Worm (Caenorhabditis elegans) whole organism, L2 larva: ENCODE measurements around the gene F35D2.6.

ENCODE experiments used
- C34F6.9 ChIP-seq: fragments of 150-350 bp; optimal IDR thresholded peaks from 2 replicates; lab custom pipeline; 2014; ENCODE audit warnings: missing biosample characterization, missing genetic modification characterization
- R02D3.7 ChIP-seq: fragments of 150-350 bp; optimal IDR thresholded peaks from 2 replicates; lab custom pipeline; 2014; ENCODE audit warnings: missing biosample characterization, missing genetic modification characterization
- Y55F3AM.14 ChIP-seq: fragments of 200-800 bp; sonication (Bioruptor generic); optimal IDR thresholded peaks from 2 replicates; lab custom pipeline; 2018; ENCODE audit warnings: mild to moderate bottlenecking, missing genetic modification characterization, missing compliant biosample characterization
- ZK546.5 ChIP-seq: sonication (generic microtip); optimal IDR thresholded peaks from 2 replicates; lab custom pipeline; 2017; ENCODE audit warnings: missing biosample characterization, missing genetic modification characterization
- alr-1 ChIP-seq: fragments of 150-350 bp; optimal IDR thresholded peaks from 2 replicates; lab custom pipeline; 2014; ENCODE audit warnings: missing biosample characterization, missing genetic modification characterization
- aly-2 ChIP-seq: fragments of 150-350 bp; optimal IDR thresholded peaks from 2 replicates; lab custom pipeline; 2014; ENCODE audit warnings: missing biosample characterization, missing genetic modification characterization
- ama-1 ChIP-seq: fragments of 150-350 bp; optimal IDR thresholded peaks from 2 replicates; lab custom pipeline; 2018; ENCODE audit warnings: inconsistent platforms
- ceh-16 ChIP-seq: fragments of 150-350 bp; optimal IDR thresholded peaks from 2 replicates; lab custom pipeline; 2014; ENCODE audit warnings: missing biosample characterization, missing genetic modification characterization
- ceh-82 ChIP-seq: fragments of 150-350 bp; optimal IDR thresholded peaks from 2 replicates; lab custom pipeline; 2014; ENCODE audit warnings: missing biosample characterization, missing genetic modification characterization
- crh-2 ChIP-seq: sonication (generic microtip); optimal IDR thresholded peaks from 2 replicates; lab custom pipeline; 2017; ENCODE audit warnings: missing biosample characterization, missing genetic modification characterization
- dmd-4 ChIP-seq: sonication (generic microtip); optimal IDR thresholded peaks from 2 replicates; lab custom pipeline; 2017; ENCODE audit warnings: missing biosample characterization, missing genetic modification characterization
- egl-27 ChIP-seq: sonication (generic microtip); optimal IDR thresholded peaks from 3 replicates; lab custom pipeline; 2017; ENCODE audit warnings: missing biosample characterization, missing genetic modification reagents, missing genetic modification characterization
- elt-1 ChIP-seq: fragments of 150-350 bp; optimal IDR thresholded peaks from 2 replicates; lab custom pipeline; 2014; ENCODE audit warnings: missing biosample characterization, missing genetic modification characterization
- elt-3 ChIP-seq: sonication (generic microtip); optimal IDR thresholded peaks from 2 replicates; lab custom pipeline; 2017; ENCODE audit warnings: missing biosample characterization, missing genetic modification characterization
- gmeb-1 ChIP-seq: fragments of 150-350 bp; optimal IDR thresholded peaks from 2 replicates; lab custom pipeline; 2014; ENCODE audit warnings: missing biosample characterization, missing genetic modification characterization
- lin-13 ChIP-seq: fragments of 150-350 bp; optimal IDR thresholded peaks from 2 replicates; lab custom pipeline; 2014; ENCODE audit warnings: missing biosample characterization, missing genetic modification reagents, missing genetic modification characterization
- lsy-2 ChIP-seq, 2 experiments: fragments of 150-350 bp in 1 of 2; sonication (generic microtip) in 1 of 2; optimal IDR thresholded peaks; 2 replicates each; lab custom pipeline; 2014 to 2017; ENCODE audit warnings: missing biosample characterization in 2 of 2, missing genetic modification characterization in 2 of 2
- mab-5 ChIP-seq: fragments of 150-350 bp; optimal IDR thresholded peaks from 2 replicates; lab custom pipeline; 2014; ENCODE audit warnings: missing biosample characterization, missing genetic modification characterization
- mdl-1 ChIP-seq, 2 experiments: fragments of 150-350 bp in 1 of 2; sonication (generic microtip) in 1 of 2; optimal IDR thresholded peaks; 2 replicates each; lab custom pipeline; 2017; ENCODE audit warnings: missing biosample characterization in 2 of 2, missing genetic modification characterization in 2 of 2
- nhr-12 ChIP-seq: fragments of 150-350 bp; optimal IDR thresholded peaks from 2 replicates; lab custom pipeline; 2014; ENCODE audit warnings: missing biosample characterization, missing genetic modification characterization
- nhr-129 ChIP-seq: fragments of 150-350 bp; optimal IDR thresholded peaks from 2 replicates; lab custom pipeline; 2014; ENCODE audit warnings: missing biosample characterization, missing genetic modification characterization
- nhr-21 ChIP-seq: fragments of 150-350 bp; optimal IDR thresholded peaks from 2 replicates; lab custom pipeline; 2014; ENCODE audit warnings: missing biosample characterization, missing genetic modification characterization
- nhr-23 ChIP-seq: fragments of 150-350 bp; optimal IDR thresholded peaks from 2 replicates; lab custom pipeline; 2014; ENCODE audit warnings: missing biosample characterization, missing genetic modification reagents, missing genetic modification characterization
- nhr-237 ChIP-seq: fragments of 150-350 bp; optimal IDR thresholded peaks from 2 replicates; lab custom pipeline; 2014; ENCODE audit warnings: missing biosample characterization, missing genetic modification characterization
- nhr-25 ChIP-seq: fragments of 150-350 bp; sonication (generic microtip); optimal IDR thresholded peaks from 3 replicates; lab custom pipeline; 2014; ENCODE audit warnings: missing biosample characterization, missing genetic modification characterization
- nhr-6 ChIP-seq: fragments of 150-350 bp; optimal IDR thresholded peaks from 2 replicates; lab custom pipeline; 2014; ENCODE audit warnings: missing biosample characterization, missing genetic modification characterization
- nhr-77 ChIP-seq: fragments of 150-350 bp; optimal IDR thresholded peaks from 2 replicates; lab custom pipeline; 2014; ENCODE audit warnings: missing biosample characterization, missing genetic modification characterization
- sem-4 ChIP-seq: fragments of 150-350 bp; optimal IDR thresholded peaks from 2 replicates; lab custom pipeline; 2014; ENCODE audit warnings: missing biosample characterization, missing genetic modification reagents, missing genetic modification characterization
- skn-1 ChIP-seq: sonication (generic microtip); optimal IDR thresholded peaks from 2 replicates; lab custom pipeline; 2017; ENCODE audit warnings: missing biosample characterization, missing genetic modification characterization
- snpc-4 ChIP-seq: fragments of 150-350 bp; optimal IDR thresholded peaks from 2 replicates; lab custom pipeline; 2014; ENCODE audit warnings: missing biosample characterization, missing genetic modification characterization
- unc-39 ChIP-seq: fragments of 150-350 bp; optimal IDR thresholded peaks from 2 replicates; lab custom pipeline; 2014; ENCODE audit warnings: missing biosample characterization, missing genetic modification characterization
- unc-62 ChIP-seq: fragments of 150-350 bp; optimal IDR thresholded peaks from 2 replicates; lab custom pipeline; 2014; ENCODE audit warnings: missing biosample characterization, missing genetic modification reagents, missing genetic modification characterization
- zag-1 ChIP-seq: fragments of 150-350 bp; optimal IDR thresholded peaks from 2 replicates; lab custom pipeline; 2014; ENCODE audit warnings: missing biosample characterization, missing genetic modification characterization
- ztf-1 ChIP-seq: fragments of 200-800 bp; sonication (Bioruptor generic); conservative IDR thresholded peaks from 2 replicates; pipeline ENCODE4 v1.3.6; 2022; ENCODE audit warnings: missing genetic modification characterization, missing compliant biosample characterization
- ztf-4 ChIP-seq: fragments of 150-350 bp; optimal IDR thresholded peaks from 2 replicates; lab custom pipeline; 2014; ENCODE audit warnings: missing biosample characterization, missing genetic modification characterization

Gene F35D2.6

DNA sequence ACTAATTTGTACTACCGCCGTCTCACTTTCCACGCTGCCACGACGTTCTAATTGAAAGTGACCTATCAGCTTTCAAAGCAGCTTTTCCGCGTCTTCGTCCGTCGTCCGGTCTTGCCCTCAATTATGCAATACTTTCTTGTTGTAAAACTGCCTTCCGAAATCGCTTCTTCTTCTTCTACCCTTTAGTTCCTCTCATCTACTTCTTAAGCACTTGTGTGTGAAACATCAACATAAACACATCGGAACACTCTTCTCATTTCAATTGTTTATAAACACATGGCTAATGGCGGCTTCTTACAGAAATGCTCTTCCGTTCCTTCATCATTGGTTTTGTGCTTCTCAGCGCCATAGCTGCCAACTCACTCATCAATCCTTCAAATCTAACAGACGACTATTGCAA, 7.2 kb upstream of the F35D2.6 start, which contains the start of gene F35D2.3:
TSS of gene F35D2.3 (plus strand) at position 301 of the 400 bp plus-strand sequence.
- no peak for TF ChIP-seq dmd-4 (tag; lab: Kevin White, UChicago)
- no peak for TF ChIP-seq lsy-2 (tag; optimal IDR thresholded peaks at IDR 0.05; lab: Kevin White, UChicago)
- TF ChIP-seq C34F6.9 = no peak
- no peak for TF ChIP-seq ceh-82 (tag; lab: Kevin White, UChicago)
- TF ChIP-seq egl-27 (tag; lab: Kevin White, UChicago) = no peak
- no peak for TF ChIP-seq nhr-129 (tag; lab: Kevin White, UChicago)
- no peak for TF ChIP-seq ztf-4
- TF ChIP-seq ama-1 (lab: Kevin White, UChicago) = no peak
- no peak for TF ChIP-seq lin-13 (GFP tag; lab: Kevin White, UChicago)
- TF ChIP-seq Y55F3AM.14 = no peak
- TF ChIP-seq gmeb-1 = no peak
- TF ChIP-seq ceh-16 (tag; lab: Kevin White, UChicago) = no peak
- no peak for TF ChIP-seq elt-1 (tag; lab: Kevin White, UChicago)
- TF ChIP-seq nhr-23 = no peak
- TF ChIP-seq zag-1 (tag; lab: Kevin White, UChicago) = no peak
- TF ChIP-seq R02D3.7 (tag; lab: Kevin White, UChicago) = no peak
- no peak for TF ChIP-seq skn-1 (tag; lab: Kevin White, UChicago)
- no peak for TF ChIP-seq unc-39 (tag; lab: Kevin White, UChicago)

DNA sequence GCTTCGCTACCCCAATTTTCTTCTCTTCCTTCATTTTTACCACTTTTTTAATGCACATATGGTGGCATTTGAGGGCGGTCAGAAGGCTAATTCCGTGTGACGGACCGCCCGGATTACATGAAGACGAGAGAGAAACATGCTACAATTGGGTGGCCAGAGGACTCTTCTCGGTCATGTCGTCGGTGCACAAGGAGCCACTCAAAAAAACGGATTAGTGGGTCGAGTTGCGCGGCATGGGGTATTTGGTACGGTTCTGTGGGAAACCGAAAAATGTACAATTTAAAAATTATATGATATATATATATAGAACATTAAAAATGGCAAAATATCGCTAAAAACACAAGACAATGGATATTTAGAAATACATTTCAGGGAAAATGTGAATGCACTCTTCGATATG, 6.7 kb upstream of the F35D2.6 start:
- TF ChIP-seq ceh-82 (tag; lab: Kevin White, UChicago) = no peak
- TF ChIP-seq R02D3.7 (tag; lab: Kevin White, UChicago) = no peak
- TF ChIP-seq ama-1 (lab: Kevin White, UChicago) = no peak
- TF ChIP-seq aly-2 (tag; lab: Kevin White, UChicago) = no peak
- TF ChIP-seq sem-4 (tag; lab: Kevin White, UChicago) = no peak
- TF ChIP-seq crh-2 (tag; lab: Kevin White, UChicago) = no peak
- no peak for TF ChIP-seq dmd-4 (tag; lab: Kevin White, UChicago)
- TF ChIP-seq zag-1 (tag; lab: Kevin White, UChicago) = no peak
- no peak for TF ChIP-seq nhr-21 (tag; lab: Kevin White, UChicago)
- no peak for TF ChIP-seq snpc-4 (tag; lab: Kevin White, UChicago)
- TF ChIP-seq nhr-129 (tag; lab: Kevin White, UChicago) = no peak
- TF ChIP-seq mab-5 (tag; lab: Kevin White, UChicago) = no peak
- TF ChIP-seq elt-3 (tag; lab: Kevin White, UChicago) = no peak
- no peak for TF ChIP-seq C34F6.9
- no peak for TF ChIP-seq ztf-1
- TF ChIP-seq ZK546.5 (tag; lab: Kevin White, UChicago) = no peak

DNA sequence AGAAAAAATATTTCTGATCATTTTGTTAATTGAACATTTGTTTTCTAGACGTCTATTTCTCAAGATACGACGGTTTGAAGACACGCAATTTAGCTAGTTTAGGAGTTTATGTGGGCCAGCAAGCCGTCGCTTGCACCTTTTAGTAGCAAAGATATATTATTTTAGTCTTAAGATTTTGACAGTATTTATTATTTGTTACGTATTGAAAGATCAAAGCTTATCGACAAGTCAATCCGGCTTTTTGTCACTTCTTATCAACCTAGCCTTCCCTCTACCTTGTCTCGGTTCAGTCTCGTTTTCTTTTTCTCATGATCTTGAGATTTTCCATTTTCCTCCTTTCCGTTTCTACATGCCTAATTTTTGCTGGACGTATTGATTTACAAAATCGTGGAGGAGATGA, 3.4 kb upstream of the F35D2.6 start, which contains the start of gene F35D2.2:
TSS of gene F35D2.2 (plus strand) at position 301 of the 400 bp plus-strand sequence.
- TF ChIP-seq lsy-2 (tag; optimal IDR thresholded peaks at IDR 0.05; lab: Kevin White, UChicago) (no peak), nhr-12 (tag; lab: Kevin White, UChicago) (no peak), zag-1 (tag; lab: Kevin White, UChicago) (no peak), ceh-82 (tag; lab: Kevin White, UChicago) (no peak), unc-62 (GFP tag; lab: Kevin White, UChicago) (no peak), crh-2 (tag; lab: Kevin White, UChicago) (no peak), nhr-23 (no peak)

DNA sequence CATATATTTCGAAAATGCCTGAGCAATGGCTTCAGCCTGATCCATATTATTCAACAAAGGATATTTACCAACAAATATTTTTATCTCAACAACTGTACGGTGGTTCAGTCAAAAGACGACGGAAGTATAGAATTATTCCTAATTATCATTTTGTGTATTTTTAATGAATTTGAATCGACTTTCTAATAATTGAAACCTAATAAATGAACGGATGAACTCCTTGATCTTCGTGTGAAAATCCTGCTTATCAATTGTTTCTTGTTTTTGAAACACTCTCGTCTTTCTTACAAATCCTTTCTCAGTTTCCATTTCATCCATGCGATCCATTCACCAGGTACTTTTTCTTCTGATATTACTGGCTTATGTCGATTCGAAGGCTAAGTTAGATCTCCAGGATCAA, 1.9 kb upstream of the F35D2.6 start, which contains the start of gene F35D2.1:
TSS of gene F35D2.1 (plus strand) at position 301 of the 400 bp plus-strand sequence.
- TF ChIP-seq mdl-1 (tag; optimal IDR thresholded peaks at IDR 0.05; lab: Kevin White, UChicago) (no peak), gmeb-1 (no peak), dmd-4 (tag; lab: Kevin White, UChicago) (no peak), nhr-23 (no peak), mab-5 (tag; lab: Kevin White, UChicago) (no peak), unc-39 (tag; lab: Kevin White, UChicago) (no peak), alr-1 (tag; lab: Kevin White, UChicago) (no peak), nhr-77 (tag; lab: Kevin White, UChicago) (no peak), nhr-6 (tag; lab: Kevin White, UChicago) (no peak), nhr-129 (tag; lab: Kevin White, UChicago) (no peak)

DNA sequence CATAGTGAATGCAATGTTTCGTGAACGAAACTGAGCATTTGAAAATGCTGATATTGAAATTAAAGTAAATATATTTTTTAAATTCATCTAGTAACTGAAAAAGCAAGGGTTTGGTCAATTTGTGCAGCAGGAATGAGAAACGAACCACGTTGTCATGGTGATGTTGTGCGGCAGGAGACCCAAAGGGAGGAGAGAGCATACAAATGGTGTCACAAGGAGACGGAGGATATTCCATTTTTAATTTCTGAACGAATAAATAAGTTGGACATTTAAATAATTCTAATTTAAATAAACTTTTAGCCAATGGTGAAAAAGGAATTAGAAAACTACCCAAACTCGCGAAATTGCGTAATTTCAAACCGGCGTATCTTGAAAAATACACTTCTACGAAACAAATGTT, 6.0 kb downstream of the F35D2.6 start, which contains the start of gene mks-3:
TSS of gene mks-3 (minus strand) at position 101 of the 400 bp plus-strand sequence.
- TF ChIP-seq ztf-4 (no peak), skn-1 (tag; lab: Kevin White, UChicago) (no peak), snpc-4 (tag; lab: Kevin White, UChicago) (no peak), nhr-25 (no peak), nhr-129 (tag; lab: Kevin White, UChicago) (no peak), lsy-2 (tag; optimal IDR thresholded peaks at IDR 0.05; lab: Kevin White, UChicago) (no peak), unc-39 (tag; lab: Kevin White, UChicago) (no peak), R02D3.7 (tag; lab: Kevin White, UChicago) (no peak), sem-4 (tag; lab: Kevin White, UChicago) (no peak), dmd-4 (tag; lab: Kevin White, UChicago) (no peak), nhr-23 (no peak), nhr-237 (tag; lab: Kevin White, UChicago) (no peak), nhr-12 (tag; lab: Kevin White, UChicago) (no peak)
